Worm (Caenorhabditis elegans): ENCODE data around the gene srx-101.

- TF ChIP-seq aly-2 (tag; optimal IDR thresholded peaks at IDR 0.05): no peak
- no peak for TF ChIP-seq zag-1 (tag; optimal IDR thresholded peaks at IDR 0.05)
- TF ChIP-seq elt-3 (tag; optimal IDR thresholded peaks at IDR 0.05): no peak
- TF ChIP-seq mbf-1 (tag; optimal IDR thresholded peaks at IDR 0.05): no peak
Measured at ce11 chrII:3724175-3724715, 33.7 kb upstream of the srx-101 start, which contains the start of gene C46E10.1.

All from whole organism, L2 larva.